Worm (Caenorhabditis elegans) whole organism, L4 larva: Measurements from ENCODE around the gene cyn-12.

ENCODE experiments used
- F10B5.3 ChIP-seq: sonication (generic microtip); optimal IDR thresholded peaks from 2 replicates; lab custom pipeline; 2016; ENCODE audit warnings: mild to moderate bottlenecking, missing genetic modification characterization, missing compliant biosample characterization
- F26F4.8 ChIP-seq: fragments of 200-800 bp; sonication (Bioruptor generic); conservative IDR thresholded peaks from 2 replicates; pipeline ENCODE4 v1.3.6; 2022; ENCODE audit warnings: missing genetic modification characterization, missing compliant biosample characterization
- Y48G9A.11 ChIP-seq: fragments of 200-800 bp; sonication (Bioruptor generic); IDR thresholded peaks from 2 replicates; pipeline ENCODE4 v1.3.6; 2022; ENCODE audit warnings: missing genetic modification reagents, missing genetic modification characterization, missing compliant biosample characterization
- Y5F2A.4 ChIP-seq: fragments of 200-800 bp; sonication (Bioruptor generic); optimal IDR thresholded peaks from 2 replicates; lab custom pipeline; 2018; ENCODE audit warnings: mild to moderate bottlenecking, missing genetic modification characterization, missing compliant biosample characterization
- ZK337.2 ChIP-seq: fragments of 200-800 bp; sonication (Bioruptor generic); IDR thresholded peaks from 2 replicates; pipeline ENCODE4 v1.3.6; 2022; ENCODE audit warnings: missing genetic modification reagents, missing genetic modification characterization, missing compliant biosample characterization
- ceh-82 ChIP-seq: sonication (generic microtip); optimal IDR thresholded peaks from 2 replicates; lab custom pipeline; 2017; ENCODE audit warnings: missing biosample characterization, missing genetic modification characterization
- fos-1 ChIP-seq: fragments of 150-350 bp; optimal IDR thresholded peaks from 2 replicates; lab custom pipeline; 2014; ENCODE audit warnings: missing biosample characterization, missing genetic modification characterization
- nhr-102 ChIP-seq: sonication (generic microtip); optimal IDR thresholded peaks from 2 replicates; lab custom pipeline; 2016; ENCODE audit warnings: mild to moderate bottlenecking, missing genetic modification characterization, moderate library complexity, missing compliant biosample characterization
- nhr-111 ChIP-seq: fragments of 200-800 bp; sonication (Bioruptor generic); optimal IDR thresholded peaks from 2 replicates; lab custom pipeline; 2018; ENCODE audit warnings: mild to moderate bottlenecking, missing genetic modification characterization, missing compliant biosample characterization
- nhr-28 ChIP-seq: fragments of 150-350 bp; optimal IDR thresholded peaks from 2 replicates; lab custom pipeline; 2014; ENCODE audit warnings: missing biosample characterization, missing genetic modification characterization
- zag-1 ChIP-seq: fragments of 150-350 bp; optimal IDR thresholded peaks from 2 replicates; lab custom pipeline; 2014; ENCODE audit warnings: missing biosample characterization, missing genetic modification characterization
- ztf-7 ChIP-seq: fragments of 150-350 bp; optimal IDR thresholded peaks from 2 replicates; lab custom pipeline; 2014; ENCODE audit warnings: missing biosample characterization, missing genetic modification characterization

ce11 chrIV:7144670-7145257, 11.7 kb upstream of the cyn-12 start, which contains the start of gene hecd-1:
- TF ChIP-seq F26F4.8 (GFP tag; lab: Robert Waterston, UW) (no peak), Y5F2A.4 (GFP tag; lab: Kevin White, UChicago) (no peak), F10B5.3 (tag; lab: Kevin White, UChicago) (no peak), zag-1 (tag; lab: Kevin White, UChicago) (no peak), nhr-102 (no peak), nhr-111 (GFP tag; lab: Kevin White, UChicago) (no peak), nhr-28 (peak; percentile 40), ZK337.2 (GFP tag; lab: Robert Waterston, UW) (no peak), fos-1 (tag; lab: Kevin White, UChicago) (no peak), Y48G9A.11 (GFP tag; lab: Robert Waterston, UW) (no peak), ceh-82 (tag; lab: Kevin White, UChicago) (no peak), ztf-7 (no peak)
